Worm (Caenorhabditis elegans): ENCODE data around the gene F02C12.1.
A peak's percentile ranks its signal among the peaks of the same experiment; 100 is the strongest.

F02C12.1 gene

DNA sequence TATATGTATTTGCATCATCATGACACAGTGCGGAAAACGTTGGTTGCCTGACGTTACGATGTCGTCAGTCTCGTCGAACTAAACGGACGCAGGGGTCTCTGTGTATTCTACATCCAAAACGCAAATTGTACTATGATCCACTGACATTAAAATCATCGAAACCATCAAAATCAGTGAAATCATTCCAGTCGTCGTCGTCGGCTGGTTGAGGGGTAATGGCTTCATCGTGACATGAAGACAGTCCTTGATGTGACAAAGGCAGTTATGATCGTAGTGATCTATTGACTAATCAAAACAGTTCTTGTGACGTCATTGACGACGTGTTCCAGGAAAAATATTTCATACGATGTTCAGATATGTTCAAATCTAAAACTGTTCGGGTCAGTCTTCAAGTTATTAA, 44.2 kb upstream of the F02C12.1 start:
- TF ChIP-seq blmp-1 (tag; optimal IDR thresholded peaks at IDR 0.05; ENCODE audit: insufficient read depth) (peak; percentile 38), nhr-21 (tag; optimal IDR thresholded peaks at IDR 0.05) (peak; percentile 80), R02D3.7 (tag; optimal IDR thresholded peaks at IDR 0.05) (no peak), mbf-1 (tag; optimal IDR thresholded peaks at IDR 0.05) (no peak), nhr-129 (tag; optimal IDR thresholded peaks at IDR 0.05) (peak; percentile 68), sem-4 (tag; optimal IDR thresholded peaks at IDR 0.05) (peak; percentile 32), nhr-25 (tag; optimal IDR thresholded peaks at IDR 0.05) (peak; percentile 54), sma-9 (GFP tag; optimal IDR thresholded peaks at IDR 0.05) (peak; percentile 41), sma-9 (tag; optimal IDR thresholded peaks at IDR 0.05) (no peak), C34F6.9 (tag; optimal IDR thresholded peaks at IDR 0.05) (no peak)

DNA sequence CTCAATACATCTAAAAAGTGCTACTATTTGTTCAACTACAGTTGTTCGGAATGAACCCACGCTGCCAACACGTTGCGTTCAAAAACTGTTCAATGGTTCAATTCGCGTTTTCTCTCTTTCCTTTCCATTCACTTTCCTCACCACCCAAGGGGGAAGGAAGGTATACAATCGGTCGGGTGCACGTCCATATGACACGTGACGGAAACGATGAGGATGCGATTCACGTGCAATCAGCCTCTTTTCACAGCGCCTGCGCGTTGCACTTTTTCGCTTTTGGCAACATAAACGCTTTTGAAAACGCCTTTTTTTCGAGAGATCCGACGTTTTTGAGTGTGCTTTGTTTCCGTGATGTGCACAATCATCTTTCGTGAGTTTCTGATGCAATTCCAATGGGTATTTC, 43.3 kb upstream of the F02C12.1 start:
- TF ChIP-seq sem-4 (tag; optimal IDR thresholded peaks at IDR 0.05) (peak; percentile 51), nhr-6 (tag; optimal IDR thresholded peaks at IDR 0.05) (peak; percentile 68), mdl-1 (tag; optimal IDR thresholded peaks at IDR 0.05) (peak; percentile 77 to 96), lsy-2 (tag; optimal IDR thresholded peaks at IDR 0.05) (peak in 1 of 2 experiments; percentile 76), fos-1 (tag; optimal IDR thresholded peaks at IDR 0.05) (peak; percentile 76), alr-1 (tag; optimal IDR thresholded peaks at IDR 0.05) (no peak), gmeb-1 (tag; optimal IDR thresholded peaks at IDR 0.05) (peak; percentile 72), lin-39 (tag; optimal IDR thresholded peaks at IDR 0.05) (no peak), lin-13 (GFP tag; optimal IDR thresholded peaks at IDR 0.05) (peak; percentile 25), ama-1 (optimal IDR thresholded peaks at IDR 0.05) (no peak), nhr-25 (tag; optimal IDR thresholded peaks at IDR 0.05) (peak; percentile 96), C34F6.9 (tag; optimal IDR thresholded peaks at IDR 0.05) (peak; percentile 79), sma-3 (GFP tag; optimal IDR thresholded peaks at IDR 0.05) (peak; percentile 89), sma-9 (GFP tag; optimal IDR thresholded peaks at IDR 0.05) (peak; percentile 99), sma-9 (tag; optimal IDR thresholded peaks at IDR 0.05) (peak; percentile 66), Y55F3AM.14 (GFP tag; optimal IDR thresholded peaks at IDR 0.05) (peak; percentile 79), R02D3.7 (tag; optimal IDR thresholded peaks at IDR 0.05) (no peak), nhr-129 (tag; optimal IDR thresholded peaks at IDR 0.05) (peak; percentile 98), ztf-4 (tag; optimal IDR thresholded peaks at IDR 0.05) (no peak), F13H6.1 (tag; optimal IDR thresholded peaks at IDR 0.05) (peak; percentile 95), unc-55 (GFP tag; optimal IDR thresholded peaks at IDR 0.05) (no peak), elt-3 (tag; optimal IDR thresholded peaks at IDR 0.05) (no peak), skn-1 (tag; optimal IDR thresholded peaks at IDR 0.05) (peak; percentile 32), ztf-1 (GFP tag; conservative IDR thresholded peaks at IDR 0.05) (no peak), unc-62 (GFP tag; optimal IDR thresholded peaks at IDR 0.05) (no peak), lin-11 (tag; optimal IDR thresholded peaks at IDR 0.05) (no peak), peb-1 (tag; optimal IDR thresholded peaks at IDR 0.05) (no peak), nhr-237 (tag; optimal IDR thresholded peaks at IDR 0.05) (no peak), egl-27 (tag; optimal IDR thresholded peaks at IDR 0.05) (peak; percentile 96), blmp-1 (tag; optimal IDR thresholded peaks at IDR 0.05; ENCODE audit: insufficient read depth) (peak; percentile 98), nhr-21 (tag; optimal IDR thresholded peaks at IDR 0.05) (peak; percentile 97), crh-2 (tag; optimal IDR thresholded peaks at IDR 0.05) (peak; percentile 93), mbf-1 (tag; optimal IDR thresholded peaks at IDR 0.05) (no peak)

DNA sequence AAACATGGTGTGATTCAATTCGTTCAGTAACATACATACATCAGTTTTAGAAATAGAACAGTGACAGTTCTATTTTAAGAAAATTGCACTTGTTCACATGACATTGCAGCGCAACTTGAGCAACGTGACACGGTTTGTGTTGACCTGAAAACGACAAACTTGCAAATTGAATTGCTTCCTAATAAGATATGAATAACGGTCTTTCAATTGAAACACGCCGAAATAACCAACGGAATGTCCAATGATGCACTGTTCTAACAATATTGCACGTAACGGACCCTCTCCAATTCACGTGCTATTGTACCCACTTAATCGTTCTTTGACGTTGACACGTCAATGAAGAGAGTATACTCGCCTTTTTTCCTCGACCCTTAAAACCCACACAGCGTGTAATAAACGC, 42.1 kb upstream of the F02C12.1 start:
- TF ChIP-seq zag-1 (tag; optimal IDR thresholded peaks at IDR 0.05) (no peak), unc-55 (GFP tag; optimal IDR thresholded peaks at IDR 0.05) (no peak), lsy-2 (tag; optimal IDR thresholded peaks at IDR 0.05) (peak in 1 of 2 experiments; percentile 15), snpc-4 (tag; optimal IDR thresholded peaks at IDR 0.05) (no peak), mdl-1 (tag; optimal IDR thresholded peaks at IDR 0.05) (peak in 1 of 2 experiments; percentile 0), nhr-21 (tag; optimal IDR thresholded peaks at IDR 0.05) (peak; percentile 33), elt-1 (tag; optimal IDR thresholded peaks at IDR 0.05) (no peak), nhr-129 (tag; optimal IDR thresholded peaks at IDR 0.05) (peak; percentile 39), dmd-4 (tag; optimal IDR thresholded peaks at IDR 0.05) (no peak), egl-27 (tag; optimal IDR thresholded peaks at IDR 0.05) (no peak), sma-3 (GFP tag; optimal IDR thresholded peaks at IDR 0.05) (peak; percentile 15), F13H6.1 (tag; optimal IDR thresholded peaks at IDR 0.05) (peak; percentile 0), sma-9 (GFP tag; optimal IDR thresholded peaks at IDR 0.05) (peak; percentile 87), sma-9 (tag; optimal IDR thresholded peaks at IDR 0.05) (no peak), nhr-10 (tag; optimal IDR thresholded peaks at IDR 0.05) (no peak), crh-2 (tag; optimal IDR thresholded peaks at IDR 0.05) (peak; percentile 79), blmp-1 (tag; optimal IDR thresholded peaks at IDR 0.05; ENCODE audit: insufficient read depth) (peak; percentile 35), nhr-77 (tag; optimal IDR thresholded peaks at IDR 0.05) (no peak), ceh-16 (tag; optimal IDR thresholded peaks at IDR 0.05) (no peak), ama-1 (optimal IDR thresholded peaks at IDR 0.05) (no peak), nhr-25 (tag; optimal IDR thresholded peaks at IDR 0.05) (peak; percentile 40)
